Fruit fly (Drosophila melanogaster): Measurements from ENCODE around the gene unc-119.

Gene unc-119

dm6 chrX:7317214-7318210 is 26.4 kb upstream of the unc-119 start:
- peak; percentile 23 for TF ChIP-seq br (GFP tag; optimal IDR thresholded peaks at IDR 0.05)
- TF ChIP-seq Rel (GFP tag; optimal IDR thresholded peaks at IDR 0.05) = no peak
- peak; percentile 41 for TF ChIP-seq Rel (tag; optimal IDR thresholded peaks at IDR 0.05)
- TF ChIP-seq Vsx2 (GFP tag; optimal IDR thresholded peaks at IDR 0.05; ENCODE audit: partially characterized antibody) = no peak
- TF ChIP-seq woc (GFP tag; optimal IDR thresholded peaks at IDR 0.05) = no peak
- no peak for TF ChIP-seq lola (GFP tag; optimal IDR thresholded peaks at IDR 0.05)
- TF ChIP-seq Dif (GFP tag; optimal IDR thresholded peaks at IDR 0.05; ENCODE audit: partially characterized antibody) = no peak
- no peak for TF ChIP-seq Hr78 (GFP tag; optimal IDR thresholded peaks at IDR 0.05)
- TF ChIP-seq Jra (GFP tag; optimal IDR thresholded peaks at IDR 0.05) = no peak
- TF ChIP-seq h (GFP tag; optimal IDR thresholded peaks at IDR 0.05) = no peak
- no peak for TF ChIP-seq sv (GFP tag; optimal IDR thresholded peaks at IDR 0.05)
- no peak for TF ChIP-seq sage (GFP tag; optimal IDR thresholded peaks at IDR 0.05)

dm6 chrX:7315925-7316650 is 25.0 kb upstream of the unc-119 start:
- TF ChIP-seq rgr (GFP tag; optimal IDR thresholded peaks at IDR 0.05) (no peak), HLH106 (tag; optimal IDR thresholded peaks at IDR 0.05) (no peak), Rel (GFP tag; optimal IDR thresholded peaks at IDR 0.05) (no peak), Rel (tag; optimal IDR thresholded peaks at IDR 0.05) (peak; percentile 8), Hr83 (GFP tag; optimal IDR thresholded peaks at IDR 0.05; ENCODE audit: poor library complexity, severe bottlenecking) (no peak), Sp1 (GFP tag; optimal IDR thresholded peaks at IDR 0.05) (no peak), pan (optimal IDR thresholded peaks at IDR 0.05) (no peak)

DNA sequence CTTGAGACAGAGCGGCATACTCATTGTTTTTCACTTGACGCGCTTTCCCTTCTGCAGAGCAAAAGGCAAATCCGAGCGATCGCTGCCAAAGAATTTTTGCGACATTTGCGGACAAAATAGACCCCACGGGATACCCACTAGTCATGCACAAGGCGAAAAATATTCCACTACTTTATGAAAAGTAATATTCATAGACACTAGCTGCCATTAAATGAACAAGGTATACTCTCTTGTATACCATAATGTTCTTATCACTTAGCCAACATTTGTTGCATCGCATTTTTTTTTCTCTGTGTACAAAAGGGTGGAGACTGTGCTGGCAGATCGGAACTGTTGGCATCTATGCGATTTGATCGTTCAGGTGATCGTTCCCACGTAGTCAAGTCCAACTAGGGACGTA is 21.3 kb upstream of the unc-119 start:
- TF ChIP-seq Jra (GFP tag; optimal IDR thresholded peaks at IDR 0.05) (no peak), psq (GFP tag; optimal IDR thresholded peaks at IDR 0.05) (no peak), br (GFP tag; optimal IDR thresholded peaks at IDR 0.05) (no peak), CG9705 (GFP tag; optimal IDR thresholded peaks at IDR 0.05) (no peak), Hr83 (GFP tag; optimal IDR thresholded peaks at IDR 0.05; ENCODE audit: poor library complexity, severe bottlenecking) (no peak), h (GFP tag; optimal IDR thresholded peaks at IDR 0.05) (no peak), woc (GFP tag; optimal IDR thresholded peaks at IDR 0.05) (no peak), Dfd (GFP tag; optimal IDR thresholded peaks at IDR 0.05) (no peak), CrebA (GFP tag; optimal IDR thresholded peaks at IDR 0.05; ENCODE audit: borderline replicate concordance) (no peak)

- TF ChIP-seq Sp1 (GFP tag; optimal IDR thresholded peaks at IDR 0.05) (no peak), Abd-B (GFP tag; optimal IDR thresholded peaks at IDR 0.05) (no peak), CG9705 (GFP tag; optimal IDR thresholded peaks at IDR 0.05) (no peak), brk (GFP tag; optimal IDR thresholded peaks at IDR 0.05) (no peak), OdsH (GFP tag; optimal IDR thresholded peaks at IDR 0.05) (no peak), Vsx2 (GFP tag; optimal IDR thresholded peaks at IDR 0.05; ENCODE audit: partially characterized antibody) (no peak), HLH106 (tag; optimal IDR thresholded peaks at IDR 0.05) (no peak), dl (GFP tag; optimal IDR thresholded peaks at IDR 0.05; ENCODE audit: insufficient read depth in 1 of 2, partially characterized antibody in 2 of 2) (no peak), GATAd (GFP tag; optimal IDR thresholded peaks at IDR 0.05) (no peak), sv (GFP tag; optimal IDR thresholded peaks at IDR 0.05) (no peak), psq (GFP tag; optimal IDR thresholded peaks at IDR 0.05) (no peak), Myc (optimal IDR thresholded peaks at IDR 0.05) (no peak), h (GFP tag; optimal IDR thresholded peaks at IDR 0.05) (no peak), foxo (GFP tag; optimal IDR thresholded peaks at IDR 0.05) (no peak)
These were observed 17.7 kb upstream of the unc-119 start for dm6 chrX:7308794-7309193.

Measured in whole organism, wandering third instar larva.